Worm (Caenorhabditis elegans): ENCODE data around the gene fut-2.

ce11 chrV:6576567-6576966 is 877 bp upstream of the fut-2 start, which contains the start of gene EGAP9.4:
- TF ChIP-seq nhr-20 (tag; optimal IDR thresholded peaks at IDR 0.05) (no peak), snpc-4 (tag; optimal IDR thresholded peaks at IDR 0.05) (no peak), hlh-17 (GFP tag; optimal IDR thresholded peaks at IDR 0.05; ENCODE audit: borderline replicate concordance) (no peak), ama-1 (optimal IDR thresholded peaks at IDR 0.05) (no peak), rnt-1 (tag; optimal IDR thresholded peaks at IDR 0.05) (no peak), lin-39 (tag; optimal IDR thresholded peaks at IDR 0.05) (no peak), zag-1 (tag; optimal IDR thresholded peaks at IDR 0.05) (no peak), elt-3 (tag; optimal IDR thresholded peaks at IDR 0.05) (no peak), nhr-28 (tag; optimal IDR thresholded peaks at IDR 0.05) (no peak), lin-15B (tag; optimal IDR thresholded peaks at IDR 0.05) (no peak), efl-1 (optimal IDR thresholded peaks at IDR 0.05) (no peak), efl-1 (GFP tag; optimal IDR thresholded peaks at IDR 0.05 in 1 of 2) (no peak), tbx-2 (tag; optimal IDR thresholded peaks at IDR 0.05) (no peak)

Measured in whole organism, L1 larva.